Worm (Caenorhabditis elegans): ENCODE measurements around the gene Y116A8C.49.
"Not testable (repeated sequence)": the region's sequence is repeated elsewhere in the genome, so short reads cannot be mapped to it uniquely, and the experiment has no call there.

Y116A8C.49 gene

ce11 chrIV:16917831-16918429 is 13.0 kb downstream of the Y116A8C.49 start, which contains the start of the genes Y116A8C.469 and Y116A8C.468:
Gene Y116A8C.469, minus strand, starts transcription at chrIV:16917931.
Gene Y116A8C.468, plus strand, starts transcription at chrIV:16918379.
- TF ChIP-seq dao-5 (tag; optimal IDR thresholded peaks at IDR 0.05), result no peak
- no peak for TF ChIP-seq him-1 (tag; optimal IDR thresholded peaks at IDR 0.05)
- no peak for TF ChIP-seq W03F9.2 (tag; optimal IDR thresholded peaks at IDR 0.05)

ce11 chrIV:16915751-16916150 is 15.2 kb downstream of the Y116A8C.49 start, which contains the start of gene Y116A8C.3:
Gene Y116A8C.3, plus strand, starts transcription at chrIV:16916051.
- TF ChIP-seq W03F9.2 (tag; optimal IDR thresholded peaks at IDR 0.05), result no peak
- TF ChIP-seq him-1 (tag; optimal IDR thresholded peaks at IDR 0.05), result no peak
- no peak for TF ChIP-seq dao-5 (tag; optimal IDR thresholded peaks at IDR 0.05)

- no peak for TF ChIP-seq W03F9.2 (tag; optimal IDR thresholded peaks at IDR 0.05)
- TF ChIP-seq dao-5 (tag; optimal IDR thresholded peaks at IDR 0.05), result no peak
- TF ChIP-seq him-1 (tag; optimal IDR thresholded peaks at IDR 0.05), result no peak
These were observed 32.8 kb downstream of the Y116A8C.49 start for ce11 chrIV:16898205-16898604.

ce11 chrIV:16895288-16895687 is 35.7 kb downstream of the Y116A8C.49 start, which contains the start of gene T06A10.2:
Gene T06A10.2, plus strand, starts transcription at chrIV:16895588.
- not testable (repeated sequence) for TF ChIP-seq him-1, W03F9.2, dao-5 (tag; optimal IDR thresholded peaks at IDR 0.05)

ce11 chrIV:16888580-16888979 is 42.4 kb downstream of the Y116A8C.49 start:
- TF ChIP-seq W03F9.2 (tag; optimal IDR thresholded peaks at IDR 0.05) (no peak), dao-5 (tag; optimal IDR thresholded peaks at IDR 0.05) (no peak), him-1 (tag; optimal IDR thresholded peaks at IDR 0.05) (no peak)

Data from whole organism, L4/young adult.